Fruit fly (Drosophila melanogaster): Measurements from ENCODE around the gene Sk2.

DNA sequence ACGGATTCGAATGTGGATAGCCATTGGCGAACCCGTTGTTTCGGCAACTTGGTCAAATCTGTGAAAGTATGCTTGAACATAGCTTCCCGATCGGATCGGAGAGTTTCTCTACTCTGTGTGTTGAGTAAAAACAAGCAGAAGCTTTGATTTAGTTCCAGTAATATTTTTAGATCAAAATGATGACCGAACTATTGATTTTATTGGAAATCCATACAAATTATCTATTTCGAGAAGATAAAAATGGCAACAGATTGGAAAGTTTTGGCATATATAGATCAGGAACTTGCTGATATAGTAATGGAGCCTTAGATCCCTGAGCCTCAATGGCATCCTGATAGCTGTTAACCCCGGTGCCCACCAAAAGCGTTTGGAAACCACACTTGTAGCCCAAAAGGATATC is 30.9 kb upstream of the Sk2 start, which contains the start of gene CG32488:
- TF ChIP-seq topi (GFP tag; optimal IDR thresholded peaks at IDR 0.05) (no peak), Sox15 (GFP tag; optimal IDR thresholded peaks at IDR 0.05) (no peak), CG6854 (GFP tag; optimal IDR thresholded peaks at IDR 0.05) (no peak), achi (GFP tag; optimal IDR thresholded peaks at IDR 0.05) (no peak), cyc (GFP tag; optimal IDR thresholded peaks at IDR 0.05) (no peak), Blimp-1 (GFP tag; optimal IDR thresholded peaks at IDR 0.05) (no peak), Eip93F (GFP tag; optimal IDR thresholded peaks at IDR 0.05) (no peak), CG6163 (GFP tag; IDR thresholded peaks at IDR 0.05) (no peak), CG3919 (GFP tag; optimal IDR thresholded peaks at IDR 0.05) (no peak)
